Worm (Caenorhabditis elegans) whole organism, L1 larva: ENCODE measurements around the gene Y41D4A.1.

Source experiments
- ceh-8 ChIP-seq: fragments of 200-800 bp; sonication (Bioruptor generic); optimal IDR thresholded peaks from 2 replicates; lab custom pipeline; 2018; ENCODE audit warnings: mild to moderate bottlenecking, missing genetic modification characterization, moderate library complexity, missing compliant biosample characterization
- pqm-1 ChIP-seq: sonication (generic microtip); optimal IDR thresholded peaks from 3 replicates; lab custom pipeline; 2017; ENCODE audit warnings: missing biosample characterization, missing genetic modification characterization
- zag-1 ChIP-seq: fragments of 150-350 bp; optimal IDR thresholded peaks from 2 replicates; lab custom pipeline; 2014; ENCODE audit warnings: missing biosample characterization, missing genetic modification characterization

ce11 chrIV:1738324-1738730, 33.6 kb upstream of the Y41D4A.1 start:
- no peak for TF ChIP-seq pqm-1 (tag; lab: Kevin White, UChicago)
- TF ChIP-seq ceh-8, result no peak
- TF ChIP-seq zag-1, result no peak
